Worm (Caenorhabditis elegans): ENCODE data around the gene F52G3.8.
A peak's percentile ranks its signal among the peaks of the same experiment; 100 is the strongest.
"Not testable (repeated sequence)": the region's sequence is repeated elsewhere in the genome, so short reads cannot be mapped to it uniquely, and the experiment has no call there.

The F52G3.8 gene

DNA sequence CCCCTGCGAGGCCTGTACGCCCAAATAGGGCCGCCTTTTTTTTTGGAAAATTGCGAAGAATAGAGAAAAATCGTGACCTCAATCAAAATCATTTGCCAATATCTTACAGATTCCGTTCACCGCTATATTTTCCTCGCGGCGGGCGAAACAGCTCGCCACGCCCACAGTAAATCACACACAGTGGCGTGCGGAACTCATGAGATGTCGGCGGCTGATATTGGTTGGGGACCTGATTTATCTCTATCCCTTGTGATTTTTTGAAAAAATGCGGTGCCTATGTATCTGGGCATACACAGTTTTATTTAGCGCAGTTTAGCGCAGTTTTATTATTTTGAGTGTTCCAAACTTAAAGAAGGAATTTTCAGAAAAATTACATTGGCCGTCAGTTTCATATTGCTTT lies 27.4 kb downstream of the F52G3.8 start:
- TF ChIP-seq ets-7 (tag; optimal IDR thresholded peaks at IDR 0.05) (no peak), sea-1 (GFP tag; conservative IDR thresholded peaks at IDR 0.05) (0 out of 2 replicates have a peak, but pooled peaks have one; percentile 45)

DNA sequence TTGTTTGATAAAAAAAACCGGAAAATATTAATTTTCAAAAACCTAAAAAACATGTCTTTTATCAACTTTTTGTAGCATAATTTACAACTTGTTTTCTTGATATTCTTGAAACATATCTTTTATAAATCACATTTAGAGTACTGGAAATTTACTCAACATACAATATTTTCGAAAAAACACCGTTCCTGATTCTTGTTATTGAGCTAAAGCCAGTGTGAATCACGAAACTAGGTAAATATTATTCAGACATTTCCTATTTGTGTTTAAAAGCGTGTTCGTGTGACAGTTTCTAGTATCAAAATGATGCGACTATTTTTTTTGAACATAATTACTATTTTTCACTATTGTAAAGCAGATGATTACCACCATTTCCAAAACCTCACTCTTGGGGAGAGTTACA lies 29.1 kb downstream of the F52G3.8 start, which contains the start of gene C30E1.4:
Gene C30E1.4, plus strand, starts transcription at position 301 of the 400 bp plus-strand sequence.
- no peak for TF ChIP-seq scrt-1 (GFP tag; IDR thresholded peaks at IDR 0.05)
- no peak for TF ChIP-seq pes-1 (GFP tag; IDR thresholded peaks at IDR 0.05)
- no peak for TF ChIP-seq ets-7 (tag; optimal IDR thresholded peaks at IDR 0.05)
- no peak for TF ChIP-seq F13C5.2 (tag; optimal IDR thresholded peaks at IDR 0.05)
- TF ChIP-seq tbx-11 (GFP tag; IDR thresholded peaks at IDR 0.05), result no peak
- no peak for TF ChIP-seq hmg-4 (GFP tag; optimal IDR thresholded peaks at IDR 0.05)
- no peak for TF ChIP-seq aly-1 (tag; optimal IDR thresholded peaks at IDR 0.05)

DNA sequence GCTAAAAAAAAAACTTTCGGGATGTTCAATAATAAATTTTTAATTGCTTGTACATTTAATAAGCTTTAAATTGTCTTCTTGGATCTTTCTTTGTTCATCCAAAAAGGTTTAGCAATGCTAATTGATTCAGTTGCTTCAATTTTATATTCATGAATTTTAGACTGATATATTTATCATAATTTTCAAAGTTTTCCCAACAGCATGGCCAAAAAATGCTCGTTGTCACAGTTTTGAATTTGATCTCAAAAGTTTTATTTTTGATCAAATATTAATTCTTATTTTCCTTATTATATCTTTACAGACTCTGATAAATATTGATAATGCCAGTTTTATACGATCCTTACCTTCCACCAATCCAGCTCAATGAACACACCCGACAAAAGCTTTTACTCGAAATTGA lies 31.2 kb downstream of the F52G3.8 start, which contains the start of gene fbxb-114:
Gene fbxb-114, plus strand, starts transcription at position 301 of the 400 bp plus-strand sequence.
- no peak for TF ChIP-seq ceh-36 (tag; optimal IDR thresholded peaks at IDR 0.05)
- no peak for TF ChIP-seq hnd-1 (tag; optimal IDR thresholded peaks at IDR 0.05)
- TF ChIP-seq hmg-4 (GFP tag; optimal IDR thresholded peaks at IDR 0.05), result no peak
- TF ChIP-seq tbx-37 (GFP tag; conservative IDR thresholded peaks at IDR 0.05), result no peak

DNA sequence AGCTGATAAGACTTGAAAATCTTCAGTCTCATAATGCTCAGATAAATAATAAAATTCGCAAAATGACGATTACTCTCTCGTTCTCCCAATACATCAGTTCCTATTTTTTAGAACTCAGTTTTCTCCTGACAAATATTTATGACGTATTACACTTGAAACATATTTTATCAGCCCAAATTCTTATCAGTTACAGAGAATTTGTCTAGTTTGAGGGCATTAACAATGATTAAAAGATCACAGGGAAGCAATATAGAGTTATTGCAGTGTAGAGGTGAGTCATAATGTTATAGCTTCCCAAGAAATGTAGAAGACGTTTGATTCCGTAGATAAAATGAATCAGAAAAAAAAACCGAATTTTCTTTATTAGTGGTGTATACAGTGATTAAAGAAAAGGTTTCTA lies 33.3 kb downstream of the F52G3.8 start:
- TF ChIP-seq tbx-37 (GFP tag; conservative IDR thresholded peaks at IDR 0.05) (no peak), pes-1 (GFP tag; IDR thresholded peaks at IDR 0.05) (no peak), sea-1 (GFP tag; conservative IDR thresholded peaks at IDR 0.05) (no peak), B0310.2 (tag; optimal IDR thresholded peaks at IDR 0.05) (no peak), aly-1 (tag; optimal IDR thresholded peaks at IDR 0.05) (no peak), tra-4 (tag; optimal IDR thresholded peaks at IDR 0.05) (no peak), tbx-11 (GFP tag; IDR thresholded peaks at IDR 0.05) (no peak), hnd-1 (tag; optimal IDR thresholded peaks at IDR 0.05) (no peak), F13C5.2 (tag; optimal IDR thresholded peaks at IDR 0.05) (no peak), scrt-1 (GFP tag; IDR thresholded peaks at IDR 0.05) (no peak), ama-1 (optimal IDR thresholded peaks at IDR 0.05) (no peak), flt-1 (GFP tag; IDR thresholded peaks at IDR 0.05) (no peak), ceh-13 (GFP tag; optimal IDR thresholded peaks at IDR 0.05) (no peak), hmg-4 (GFP tag; optimal IDR thresholded peaks at IDR 0.05) (no peak)

DNA sequence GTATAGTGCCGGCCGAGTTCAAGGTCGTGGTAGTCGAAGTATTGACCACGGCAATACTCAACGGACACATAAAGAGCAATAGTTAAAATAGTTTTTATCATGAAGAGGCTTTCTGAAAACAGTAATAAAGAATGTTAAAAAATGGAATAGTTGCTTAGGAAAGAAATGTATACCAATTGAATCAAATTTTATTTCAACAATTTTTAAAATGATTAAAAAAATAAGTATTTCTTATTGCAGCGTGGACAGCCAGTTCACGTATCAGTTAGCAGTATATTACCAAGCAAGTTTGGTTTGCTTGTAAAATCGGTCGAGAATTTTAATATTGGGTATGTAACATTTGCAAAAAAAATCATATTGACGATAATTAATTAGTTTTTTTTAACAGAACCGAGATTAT lies 39.1 kb downstream of the F52G3.8 start, which contains the start of gene F39F10.5:
Gene F39F10.5, minus strand, starts transcription at position 101 of the 400 bp plus-strand sequence.
- TF ChIP-seq aly-1, hmbx-1, ceh-36 (tag; optimal IDR thresholded peaks at IDR 0.05): not testable (repeated sequence)

DNA sequence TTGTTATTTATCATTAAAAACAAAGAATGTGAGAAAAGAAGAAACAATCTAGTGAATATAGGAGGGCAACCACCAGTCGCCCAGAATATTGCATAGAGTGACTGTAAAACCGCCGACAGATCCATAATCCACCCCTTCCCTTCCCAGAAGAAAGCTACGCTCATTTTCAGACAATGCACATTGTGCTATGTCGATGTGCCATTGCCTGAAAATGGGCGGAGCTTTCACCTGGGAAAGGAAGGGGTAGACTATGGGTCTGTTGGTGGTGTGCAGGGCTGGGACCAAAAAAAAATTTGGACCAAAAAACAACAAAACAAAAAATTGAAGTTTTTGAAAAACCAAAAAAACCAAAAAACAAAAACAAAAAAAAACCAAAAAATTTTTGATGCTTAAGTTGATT lies 49.1 kb downstream of the F52G3.8 start, which contains the start of gene F39F10.4:
Gene F39F10.4, minus strand, starts transcription at position 101 of the 400 bp plus-strand sequence.
- no peak for TF ChIP-seq aly-1 (tag; optimal IDR thresholded peaks at IDR 0.05)
- no peak for TF ChIP-seq hnd-1 (tag; optimal IDR thresholded peaks at IDR 0.05)
- TF ChIP-seq sea-1 (GFP tag; conservative IDR thresholded peaks at IDR 0.05), result no peak
- no peak for TF ChIP-seq B0310.2 (tag; optimal IDR thresholded peaks at IDR 0.05)
- no peak for TF ChIP-seq ets-7 (tag; optimal IDR thresholded peaks at IDR 0.05)
- TF ChIP-seq F13C5.2 (tag; optimal IDR thresholded peaks at IDR 0.05), result no peak
- TF ChIP-seq scrt-1 (GFP tag; IDR thresholded peaks at IDR 0.05), result no peak
- no peak for TF ChIP-seq hmbx-1 (tag; optimal IDR thresholded peaks at IDR 0.05)
- TF ChIP-seq tbx-37 (GFP tag; conservative IDR thresholded peaks at IDR 0.05), result no peak
- no peak for TF ChIP-seq flt-1 (GFP tag; IDR thresholded peaks at IDR 0.05)
- TF ChIP-seq pes-1 (GFP tag; IDR thresholded peaks at IDR 0.05), result no peak
- TF ChIP-seq ceh-36 (tag; optimal IDR thresholded peaks at IDR 0.05), result no peak
- no peak for TF ChIP-seq ceh-13 (GFP tag; optimal IDR thresholded peaks at IDR 0.05)

DNA sequence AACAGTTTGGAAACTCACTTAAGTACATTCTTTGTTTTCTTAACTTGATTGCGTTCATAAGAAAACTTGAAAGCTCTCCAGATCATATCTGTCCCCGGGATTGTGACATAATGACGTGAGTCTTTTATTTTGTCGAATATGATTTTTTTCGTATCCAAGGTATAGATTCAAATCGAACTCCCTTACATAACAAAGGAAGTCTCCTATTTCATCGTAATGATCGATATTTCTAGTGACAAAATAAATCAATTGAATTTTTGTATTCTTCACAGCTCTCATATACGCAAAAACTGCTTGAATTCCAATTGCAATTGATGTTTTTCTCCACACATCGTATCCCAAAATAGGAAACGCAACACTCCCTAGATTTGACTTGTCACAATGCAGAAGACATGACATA lies 50.1 kb downstream of the F52G3.8 start:
- no peak for TF ChIP-seq aly-1 (tag; optimal IDR thresholded peaks at IDR 0.05)
- TF ChIP-seq ets-7 (tag; optimal IDR thresholded peaks at IDR 0.05), result no peak
- TF ChIP-seq flt-1 (GFP tag; IDR thresholded peaks at IDR 0.05), result no peak
- TF ChIP-seq B0310.2 (tag; optimal IDR thresholded peaks at IDR 0.05), result no peak
- TF ChIP-seq ceh-36 (tag; optimal IDR thresholded peaks at IDR 0.05), result no peak
- TF ChIP-seq pes-1 (GFP tag; IDR thresholded peaks at IDR 0.05), result no peak
- no peak for TF ChIP-seq hmg-4 (GFP tag; optimal IDR thresholded peaks at IDR 0.05)
- no peak for TF ChIP-seq hnd-1 (tag; optimal IDR thresholded peaks at IDR 0.05)
- no peak for TF ChIP-seq scrt-1 (GFP tag; IDR thresholded peaks at IDR 0.05)
- no peak for TF ChIP-seq tbx-11 (GFP tag; IDR thresholded peaks at IDR 0.05)
